Worm (Caenorhabditis elegans): ENCODE results near the gene snrp-40.1.
A peak's percentile ranks its signal among the peaks of the same experiment; 100 is the strongest.

The snrp-40.1 gene

DNA sequence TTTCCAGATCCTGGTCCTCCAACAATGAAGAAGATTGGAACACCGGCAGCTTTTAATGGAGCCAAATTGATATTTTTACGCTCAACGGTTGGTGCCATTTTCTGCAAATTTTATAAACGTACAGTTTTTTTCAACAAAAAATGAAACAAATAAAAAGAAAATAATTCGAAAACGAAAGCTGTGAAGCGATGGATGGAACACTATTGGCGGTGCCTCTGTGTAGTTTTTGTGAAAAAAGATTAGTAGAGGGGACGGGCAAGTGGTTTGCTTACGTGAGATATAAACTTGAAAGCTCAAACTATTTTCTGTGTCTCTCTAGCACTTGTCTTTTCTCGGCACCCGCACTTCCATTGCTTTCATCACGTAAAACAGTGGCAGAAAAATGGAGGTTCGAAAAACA, 12.0 kb downstream of the snrp-40.1 start, which contains the start of gene F38B2.4:
F38B2.4 (minus strand) TSS at position 101 of the 400 bp plus-strand sequence.
- TF ChIP-seq unc-39 (tag; optimal IDR thresholded peaks at IDR 0.05) (no peak), R02D3.7 (tag; optimal IDR thresholded peaks at IDR 0.05) (no peak), T20F7.1 (GFP tag; optimal IDR thresholded peaks at IDR 0.05) (no peak), madf-5 (GFP tag; IDR thresholded peaks at IDR 0.05) (no peak), nhr-11 (tag; optimal IDR thresholded peaks at IDR 0.05) (no peak), duxl-1 (tag; optimal IDR thresholded peaks at IDR 0.05; ENCODE audit: poor library complexity) (no peak), aha-1 (tag) (peak; percentile 46), ceh-20 (GFP tag; IDR thresholded peaks at IDR 0.05) (no peak), lin-39 (tag; optimal IDR thresholded peaks at IDR 0.05) (no peak), hif-1 (tag; optimal IDR thresholded peaks at IDR 0.05) (peak in 1 of 2 experiments; percentile 23), fkh-10 (GFP tag; optimal IDR thresholded peaks at IDR 0.05) (no peak), lin-1 (GFP tag; IDR thresholded peaks at IDR 0.05) (no peak), lin-29 (GFP tag; IDR thresholded peaks at IDR 0.05) (no peak), ces-1 (GFP tag; optimal IDR thresholded peaks at IDR 0.05) (no peak), F44E2.7 (GFP tag; IDR thresholded peaks at IDR 0.05) (no peak), pha-4 (GFP tag; IDR thresholded peaks at IDR 0.05) (no peak), pha-4 (tag; optimal IDR thresholded peaks at IDR 0.05) (no peak), hlh-11 (tag; optimal IDR thresholded peaks at IDR 0.05) (no peak), unc-62 (GFP tag; optimal IDR thresholded peaks at IDR 0.05 in 1 of 2) (peak in 1 of 2 experiments; percentile 40), unc-62 (tag; optimal IDR thresholded peaks at IDR 0.05) (no peak)

DNA sequence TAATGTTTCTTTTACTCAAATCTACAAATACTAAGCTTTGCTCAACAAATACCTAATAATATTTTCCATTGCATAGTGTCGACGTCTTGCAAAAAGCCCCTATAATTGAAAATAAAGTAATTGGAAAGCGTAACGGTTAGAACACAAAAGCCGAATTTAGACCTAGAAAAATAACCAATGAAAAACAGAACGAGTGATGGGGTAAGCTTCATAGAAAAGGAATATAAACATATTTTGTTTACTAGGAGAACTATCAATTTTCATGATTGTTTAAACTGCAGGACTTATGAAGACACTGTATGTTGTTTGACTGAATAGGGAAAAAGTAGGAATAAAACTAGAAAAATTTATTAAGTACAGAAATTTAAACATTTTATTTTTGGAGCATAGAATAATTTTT, 13.3 kb downstream of the snrp-40.1 start, which contains the start of gene F38B2.3:
F38B2.3 (minus strand) TSS at position 101 of the 400 bp plus-strand sequence.
- TF ChIP-seq aha-1 (tag) (peak; percentile 43), lir-3 (tag; optimal IDR thresholded peaks at IDR 0.05) (no peak)

DNA sequence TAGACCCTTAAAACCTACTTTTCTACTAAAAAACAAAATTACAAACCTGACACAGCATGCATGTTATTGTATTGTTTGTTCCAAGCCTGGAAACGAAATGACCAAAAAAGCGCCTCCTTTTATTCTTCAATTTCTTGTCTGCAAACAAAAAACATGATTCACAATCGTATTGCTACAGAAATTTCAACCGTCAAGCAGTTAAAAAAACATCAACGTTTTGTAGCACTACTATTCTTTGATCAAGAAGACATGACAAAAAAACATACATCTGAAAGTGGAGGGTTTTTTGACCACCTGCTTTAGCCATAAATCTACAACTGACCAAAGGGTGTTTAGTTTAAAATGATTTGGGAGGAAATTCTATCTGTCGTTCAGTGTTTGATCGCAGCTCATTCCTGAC, 18.4 kb downstream of the snrp-40.1 start, which contains the start of gene F38B2.6:
F38B2.6 (minus strand) TSS at position 101 of the 400 bp plus-strand sequence.
- TF ChIP-seq nhr-102 (tag; optimal IDR thresholded peaks at IDR 0.05) (no peak), aha-1 (tag) (peak; percentile 26)

DNA sequence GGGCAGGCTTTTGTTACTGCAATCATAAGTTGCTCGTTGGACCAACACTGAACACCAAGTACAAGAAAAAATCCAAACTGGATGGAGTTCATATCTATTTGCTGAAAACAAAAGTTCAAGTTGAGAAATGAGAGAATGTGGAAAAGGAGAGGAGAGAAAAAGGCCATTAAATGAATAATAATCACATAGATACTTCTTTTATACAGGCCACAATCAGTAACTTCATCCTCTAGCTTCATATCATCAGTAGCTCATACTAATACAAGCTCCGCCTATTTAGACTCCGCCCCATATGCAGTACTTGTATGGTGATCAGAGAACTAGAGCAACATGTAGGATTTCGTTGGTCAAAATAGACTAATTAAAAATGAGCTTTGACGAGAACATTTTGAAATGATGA, 20.3 kb downstream of the snrp-40.1 start, which contains the start of gene F38B2.2:
F38B2.2 (minus strand) TSS at position 101 of the 400 bp plus-strand sequence.
- TF ChIP-seq set-16 (GFP tag; IDR thresholded peaks at IDR 0.05) = no peak
- TF ChIP-seq nhr-111 (GFP tag; optimal IDR thresholded peaks at IDR 0.05) = no peak

DNA sequence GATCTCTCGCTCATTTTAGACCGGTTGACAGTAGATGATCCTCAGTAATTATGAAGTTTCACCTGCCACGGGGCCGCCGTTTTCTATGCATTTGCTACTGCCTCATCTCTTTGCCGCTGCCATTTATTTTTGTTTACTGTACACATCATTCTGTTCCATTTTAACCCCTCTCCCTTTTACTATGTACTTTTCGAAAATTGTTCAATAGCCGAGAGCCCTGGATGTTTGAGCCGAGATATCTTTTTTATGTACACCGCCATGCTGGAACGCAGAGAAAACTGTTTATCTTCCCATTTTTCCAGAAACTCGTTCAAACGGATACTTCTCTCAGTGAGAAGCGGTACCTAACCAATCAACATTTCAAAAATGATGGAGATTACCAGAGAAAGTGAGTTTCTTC, 28.7 kb downstream of the snrp-40.1 start, which contains the start of gene ifa-1:
ifa-1 (plus strand) TSS at position 301 of the 400 bp plus-strand sequence.
- no peak for TF ChIP-seq Y105C5A.15 (GFP tag; IDR thresholded peaks at IDR 0.05)
- TF ChIP-seq gei-8 (GFP tag; optimal IDR thresholded peaks at IDR 0.05) = no peak
- TF ChIP-seq ztf-7 (tag; optimal IDR thresholded peaks at IDR 0.05) = no peak
- TF ChIP-seq ama-1 (optimal IDR thresholded peaks at IDR 0.05) = no peak
- TF ChIP-seq snpc-4 (tag; optimal IDR thresholded peaks at IDR 0.05) = no peak
- TF ChIP-seq lir-3 (tag; optimal IDR thresholded peaks at IDR 0.05) = no peak
- no peak for TF ChIP-seq F26F4.8 (GFP tag; conservative IDR thresholded peaks at IDR 0.05)
- no peak for TF ChIP-seq fos-1 (tag; optimal IDR thresholded peaks at IDR 0.05)
- TF ChIP-seq set-16 (GFP tag; IDR thresholded peaks at IDR 0.05) = no peak
- no peak for TF ChIP-seq daf-12 (tag; optimal IDR thresholded peaks at IDR 0.05)
- TF ChIP-seq ceh-44 (GFP tag; IDR thresholded peaks at IDR 0.05) = no peak
- TF ChIP-seq hmg-1.1 (GFP tag; IDR thresholded peaks at IDR 0.05) = no peak
- no peak for TF ChIP-seq mes-2 (tag; optimal IDR thresholded peaks at IDR 0.05; ENCODE audit: poor library complexity, severe bottlenecking)

Measured in whole organism, L4 larva.